Worm (Caenorhabditis elegans) whole organism, L4/young adult: ENCODE measurements around the gene Y46B2A.3.
"Not testable (repeated sequence)": the region's sequence is repeated elsewhere in the genome, so short reads cannot be mapped to it uniquely, and the experiment has no call there.

Source experiments
- W03F9.2 ChIP-seq: fragments of 150-350 bp; optimal IDR thresholded peaks from 2 replicates; lab custom pipeline; 2014; ENCODE audit warnings: missing biosample characterization, missing genetic modification characterization
- dao-5 ChIP-seq: sonication (generic microtip); optimal IDR thresholded peaks from 2 replicates; lab custom pipeline; 2016; ENCODE audit warnings: missing genotype, missing genetic modification characterization, moderate library complexity, missing compliant biosample characterization
- him-1 ChIP-seq: sonication (generic microtip); optimal IDR thresholded peaks from 2 replicates; lab custom pipeline; 2016; ENCODE audit warnings: missing genotype, missing genetic modification reagents, missing genetic modification characterization, missing compliant biosample characterization

Gene Y46B2A.3

DNA sequence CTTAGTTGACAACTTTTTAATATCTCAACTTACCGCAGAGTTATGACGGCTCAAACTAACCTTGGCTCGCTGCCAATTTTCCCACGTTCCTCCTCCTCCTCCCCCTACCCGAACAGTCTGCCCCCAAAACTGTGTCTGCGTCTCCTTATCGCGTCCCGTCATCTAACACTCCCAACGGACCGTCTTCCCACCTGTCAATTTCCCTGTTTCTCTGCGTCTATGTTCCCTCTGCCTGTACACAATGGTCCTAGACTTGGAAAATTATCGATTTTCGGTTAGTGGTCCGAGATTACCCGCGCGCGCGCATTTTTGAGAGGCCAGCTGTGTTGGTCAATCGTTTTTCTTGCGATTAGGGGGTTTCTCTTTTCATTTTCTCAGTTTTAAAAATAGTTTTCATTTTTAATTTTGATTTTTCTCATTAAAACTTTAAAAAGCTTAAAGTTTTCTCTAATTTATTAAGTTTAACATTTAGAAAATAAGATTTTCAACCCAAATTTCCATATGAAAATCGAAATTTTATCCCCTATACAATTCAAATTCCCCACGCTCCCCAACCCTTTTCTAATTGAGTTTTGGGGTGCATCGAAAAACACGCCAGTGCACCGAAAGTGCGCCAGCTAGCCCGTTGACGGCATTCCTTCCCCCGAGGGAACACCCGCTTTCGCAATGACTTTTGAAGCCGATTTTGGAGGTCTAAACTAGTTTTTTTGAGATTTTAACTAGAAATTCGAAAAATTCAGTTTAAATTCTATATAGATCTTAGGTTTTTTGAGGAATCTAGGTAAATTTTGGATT is 6.5 kb upstream of the Y46B2A.3 start, which contains the start of gene alg-2:
Gene alg-2 (plus strand): TSS at position 220 of the 795 bp plus-strand sequence.
- TF ChIP-seq W03F9.2 (no peak), dao-5 (tag; lab: Kevin White, UChicago) (no peak), him-1 (tag; lab: Kevin White, UChicago) (no peak)

DNA sequence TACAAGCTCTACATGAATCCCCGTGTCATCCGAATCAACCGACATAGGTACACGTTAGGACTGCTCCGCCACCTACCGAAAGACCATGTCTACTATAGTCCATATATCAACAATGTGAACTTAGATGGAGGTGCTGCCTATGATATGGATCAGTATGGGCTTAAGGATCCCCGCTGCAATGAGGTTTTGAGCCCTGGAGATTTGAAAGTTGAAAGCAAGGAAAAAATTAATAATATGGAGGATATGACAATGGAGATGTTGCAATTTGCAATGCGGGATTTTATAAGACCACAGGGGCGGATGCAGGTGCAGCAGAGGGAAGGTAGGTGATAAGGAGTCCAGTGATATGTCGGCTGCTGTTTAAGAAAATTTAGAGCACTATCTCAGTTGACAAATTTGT is 2.6 kb upstream of the Y46B2A.3 start:
- TF ChIP-seq W03F9.2 (no peak), him-1 (tag; lab: Kevin White, UChicago) (no peak), dao-5 (tag; lab: Kevin White, UChicago) (no peak)

DNA sequence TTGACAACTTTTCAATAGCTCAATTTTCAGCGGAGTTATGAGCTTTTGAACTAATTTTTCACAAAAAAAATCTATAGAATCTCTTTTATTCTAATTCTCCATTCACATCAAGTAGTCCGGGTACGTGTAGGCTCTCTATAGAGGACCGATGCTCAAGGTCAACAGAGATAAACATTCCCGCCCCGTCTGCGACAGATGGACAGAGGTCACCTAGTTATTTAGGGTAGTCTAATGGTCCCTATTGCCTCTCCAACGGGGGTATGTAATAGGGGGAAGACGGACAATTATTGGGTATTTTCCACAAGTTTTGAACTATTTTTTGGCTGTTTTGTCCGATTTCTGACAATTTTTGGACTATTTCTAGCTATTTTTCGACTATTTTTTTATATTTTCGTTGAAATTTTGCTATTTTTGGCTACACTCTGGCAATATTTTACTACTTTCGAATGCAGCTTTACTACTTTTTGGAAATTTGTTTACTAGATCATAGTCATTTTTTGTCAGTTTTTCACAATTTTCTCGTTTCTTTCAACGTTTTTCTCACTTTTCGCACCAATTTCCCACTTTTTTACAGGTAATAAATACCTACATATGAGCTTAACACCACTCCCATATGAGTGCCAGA is 1.7 kb upstream of the Y46B2A.3 start, which contains the start of gene fbxc-51:
Gene fbxc-51 (plus strand): TSS at position 575 of the 625 bp plus-strand sequence.
- no peak for TF ChIP-seq W03F9.2
- no peak for TF ChIP-seq dao-5 (tag; lab: Kevin White, UChicago)
- no peak for TF ChIP-seq him-1 (tag; lab: Kevin White, UChicago)

DNA sequence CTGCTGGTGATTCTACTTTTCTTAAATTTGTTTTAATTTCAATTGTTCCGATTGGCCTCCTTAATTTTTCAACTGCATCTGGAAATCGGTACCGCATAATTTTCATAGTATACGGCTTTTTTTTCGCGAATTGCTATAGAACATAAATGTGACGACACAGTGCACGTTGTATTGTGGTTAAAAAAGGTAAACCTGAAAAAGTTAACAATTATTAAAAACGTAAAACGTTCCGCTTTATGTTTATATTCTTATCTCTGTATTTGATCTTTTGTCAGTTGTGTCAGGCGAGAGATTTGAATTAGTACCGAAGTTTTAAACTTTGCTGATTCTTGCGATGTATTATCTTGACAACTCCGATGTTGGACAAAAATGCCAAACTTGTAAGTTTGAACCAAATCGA is 5.1 kb downstream of the Y46B2A.3 start, which contains the start of gene Y46B2A.4:
Gene Y46B2A.4 (plus strand): TSS at position 301 of the 400 bp plus-strand sequence.
- TF ChIP-seq him-1 (tag; lab: Kevin White, UChicago) = no peak
- TF ChIP-seq dao-5 (tag; lab: Kevin White, UChicago) = no peak
- no peak for TF ChIP-seq W03F9.2

DNA sequence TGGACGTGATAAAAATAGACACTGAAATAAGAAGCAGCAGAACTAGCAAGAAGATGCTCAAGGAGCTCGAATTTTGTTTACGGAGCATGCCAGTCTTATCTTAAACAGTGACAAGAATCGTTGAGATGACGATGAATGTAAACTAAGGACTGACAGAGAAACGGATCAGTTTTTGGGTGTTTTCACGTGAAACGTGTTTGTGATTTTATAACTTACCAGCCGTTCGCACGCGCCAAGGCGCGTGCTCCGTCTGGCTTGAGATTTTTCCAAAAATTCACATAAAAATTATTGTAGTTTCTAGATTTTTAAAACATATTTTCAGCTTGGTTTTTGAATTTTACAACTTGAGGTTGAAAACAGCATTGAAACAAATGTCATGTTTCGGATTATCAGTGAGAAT is 16.1 kb downstream of the Y46B2A.3 start, which contains the start of gene F28A10.5:
Gene F28A10.5 (minus strand): TSS at position 101 of the 400 bp plus-strand sequence.
- not testable (repeated sequence) for TF ChIP-seq W03F9.2; dao-5 (tag; lab: Kevin White, UChicago); him-1 (tag; lab: Kevin White, UChicago)

DNA sequence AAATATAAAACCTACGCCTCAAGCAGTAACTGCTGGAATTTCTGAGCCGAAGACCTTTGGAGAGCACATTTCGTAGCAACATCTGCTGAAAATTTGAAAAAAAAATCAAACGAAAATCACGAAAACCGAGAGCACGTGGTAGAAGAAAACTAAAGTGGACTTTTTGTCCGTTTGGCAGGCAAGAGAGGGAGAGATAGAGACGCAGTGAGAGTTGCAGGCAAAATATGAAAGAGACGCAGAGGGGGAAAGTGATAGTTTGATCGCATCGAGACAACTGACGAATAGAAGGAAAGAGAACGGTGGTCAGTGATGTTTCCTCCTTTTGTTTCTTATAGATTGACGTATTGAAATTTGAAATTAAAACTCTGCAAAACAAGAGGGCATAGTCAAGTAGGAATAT is 18.2 kb downstream of the Y46B2A.3 start, which contains the start of the genes acdh-9 and F28A10.13:
Gene acdh-9 (minus strand): TSS at position 85 of the 400 bp plus-strand sequence.
Gene F28A10.13 (plus strand): TSS at position 294 of the 400 bp plus-strand sequence.
- TF ChIP-seq W03F9.2 (no peak), him-1 (tag; lab: Kevin White, UChicago) (no peak), dao-5 (tag; lab: Kevin White, UChicago) (no peak)

DNA sequence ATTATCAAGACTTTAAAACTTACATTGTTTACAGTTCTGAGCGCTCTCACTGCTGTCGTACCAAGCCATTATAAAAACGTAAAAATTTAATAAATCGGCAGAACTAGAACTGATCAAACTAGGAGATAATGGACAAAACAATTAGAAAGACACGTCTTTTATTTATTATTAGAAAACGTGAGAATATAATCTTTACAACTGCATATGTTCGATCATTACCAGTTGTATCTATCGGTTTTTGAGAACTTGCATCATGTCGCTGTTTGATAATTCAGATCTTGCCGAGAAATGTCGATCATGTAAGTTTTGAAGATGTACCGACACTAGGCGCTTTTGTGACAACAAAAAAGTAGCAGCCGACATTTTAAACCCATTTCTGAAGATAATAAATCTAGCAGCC is 21.1 kb downstream of the Y46B2A.3 start, which contains the start of gene F28A10.7:
Gene F28A10.7 (minus strand): TSS at position 101 of the 400 bp plus-strand sequence.
- TF ChIP-seq W03F9.2 = no peak
- TF ChIP-seq him-1 (tag; lab: Kevin White, UChicago) = no peak
- no peak for TF ChIP-seq dao-5 (tag; lab: Kevin White, UChicago)

DNA sequence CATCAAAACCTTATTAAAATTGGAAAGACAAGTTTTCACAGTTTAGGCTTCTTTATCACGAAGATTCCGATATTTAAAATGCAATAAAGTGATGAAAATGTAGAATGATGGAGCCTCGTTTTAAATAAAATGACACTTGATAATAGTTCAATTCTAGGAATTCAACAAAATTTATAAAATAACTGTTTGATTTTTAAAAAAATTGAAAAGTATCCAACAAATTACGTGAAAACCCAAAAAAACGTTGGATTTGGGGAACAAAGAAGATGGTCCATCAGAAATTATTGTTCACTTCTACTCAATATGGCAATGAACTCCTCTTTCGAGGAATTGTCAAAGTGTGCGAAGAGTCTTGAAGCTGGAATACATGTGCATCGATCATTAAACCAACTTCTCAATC is 22.7 kb downstream of the Y46B2A.3 start, which contains the start of gene F28A10.4:
Gene F28A10.4 (plus strand): TSS at position 301 of the 400 bp plus-strand sequence.
- no peak for TF ChIP-seq W03F9.2
- no peak for TF ChIP-seq dao-5 (tag; lab: Kevin White, UChicago)
- TF ChIP-seq him-1 (tag; lab: Kevin White, UChicago) = no peak

DNA sequence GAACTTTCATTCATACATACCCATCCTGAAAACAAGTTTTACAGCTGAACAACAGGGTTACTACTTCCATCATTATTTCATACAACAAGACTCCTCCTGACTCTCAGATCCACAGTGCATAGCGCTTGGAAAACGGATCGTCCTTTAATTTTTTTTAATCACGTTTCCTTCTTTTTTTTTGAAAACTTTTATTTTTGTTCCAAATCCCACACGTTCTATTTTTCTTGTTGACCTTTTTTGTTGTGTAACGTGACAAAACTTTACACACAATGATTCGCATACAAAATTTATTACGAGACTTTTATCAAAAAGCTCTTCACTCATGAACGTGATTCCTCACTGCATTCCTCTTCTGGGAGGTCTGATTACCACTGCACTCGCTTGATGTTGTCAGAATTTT is 26.6 kb downstream of the Y46B2A.3 start, which contains the start of gene clc-33:
Gene clc-33 (plus strand): TSS at position 301 of the 400 bp plus-strand sequence.
- no peak for TF ChIP-seq dao-5 (tag; lab: Kevin White, UChicago)
- TF ChIP-seq W03F9.2 = no peak
- TF ChIP-seq him-1 (tag; lab: Kevin White, UChicago) = no peak

DNA sequence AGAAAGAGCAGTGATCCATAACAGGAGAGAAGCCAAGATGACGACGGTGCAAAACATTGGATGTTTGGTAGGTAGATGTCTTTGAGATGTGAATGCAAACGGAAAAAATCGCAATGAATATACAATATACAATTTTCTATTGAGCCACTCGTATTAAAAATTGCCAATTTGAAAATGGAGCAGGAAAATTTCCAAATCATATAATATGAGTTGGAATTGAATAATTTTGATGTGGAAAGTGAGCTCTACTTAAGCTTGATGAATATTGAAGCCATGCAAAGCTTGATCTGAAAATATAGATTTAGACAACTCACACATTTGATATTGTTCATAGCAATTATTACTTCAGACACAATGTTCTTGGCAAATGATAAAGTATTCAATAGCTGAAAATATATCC is 28.3 kb downstream of the Y46B2A.3 start, which contains the start of gene F28A10.8:
Gene F28A10.8 (minus strand): TSS at position 101 of the 400 bp plus-strand sequence.
- TF ChIP-seq him-1 (tag; lab: Kevin White, UChicago) (no peak), W03F9.2 (no peak), dao-5 (tag; lab: Kevin White, UChicago) (no peak)

DNA sequence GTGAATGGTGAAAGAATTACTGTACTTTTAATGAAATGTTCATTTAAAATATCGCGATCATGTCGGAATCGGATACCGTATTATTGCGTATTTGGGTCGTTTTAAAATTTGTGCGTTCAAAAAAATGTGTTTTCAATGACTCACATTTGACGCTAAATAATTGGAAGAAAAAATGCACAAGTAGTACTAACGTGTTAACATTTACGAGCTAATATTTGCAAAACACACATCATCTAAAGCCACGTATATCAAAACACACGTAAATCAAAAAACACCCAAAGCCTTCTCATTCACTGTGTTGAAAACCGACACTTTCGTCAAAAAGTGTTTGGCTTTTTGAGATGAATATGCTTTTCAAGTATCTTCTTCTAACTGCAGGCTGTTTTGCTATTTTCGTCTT is 41.2 kb downstream of the Y46B2A.3 start, which contains the start of gene F28A10.1:
Gene F28A10.1 (plus strand): TSS at position 301 of the 400 bp plus-strand sequence.
- TF ChIP-seq dao-5 (tag; lab: Kevin White, UChicago) = no peak
- TF ChIP-seq him-1 (tag; lab: Kevin White, UChicago) = no peak
- no peak for TF ChIP-seq W03F9.2

DNA sequence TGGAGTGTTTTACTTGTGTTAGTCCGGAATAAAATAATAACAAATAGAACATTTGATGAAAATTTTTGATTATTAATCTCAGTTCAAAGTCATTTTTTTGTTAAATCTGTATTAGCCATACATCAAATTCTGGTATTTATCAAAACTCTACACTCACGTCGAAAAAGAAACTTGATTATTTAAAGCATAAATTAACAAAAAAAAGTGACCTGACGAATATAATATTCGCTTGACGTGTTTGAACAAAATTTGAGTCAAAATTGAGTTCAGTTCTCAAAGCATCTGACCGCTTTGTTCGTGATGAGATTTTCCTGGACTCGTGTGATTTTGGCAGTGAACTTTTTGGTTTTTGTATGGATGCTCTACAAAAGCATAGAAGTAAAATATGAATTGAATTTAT is 43.2 kb downstream of the Y46B2A.3 start, which contains the start of gene F46F5.10:
Gene F46F5.10 (plus strand): TSS at position 301 of the 400 bp plus-strand sequence.
- TF ChIP-seq him-1 (tag; lab: Kevin White, UChicago) = no peak
- TF ChIP-seq dao-5 (tag; lab: Kevin White, UChicago) = no peak
- TF ChIP-seq W03F9.2 = no peak

DNA sequence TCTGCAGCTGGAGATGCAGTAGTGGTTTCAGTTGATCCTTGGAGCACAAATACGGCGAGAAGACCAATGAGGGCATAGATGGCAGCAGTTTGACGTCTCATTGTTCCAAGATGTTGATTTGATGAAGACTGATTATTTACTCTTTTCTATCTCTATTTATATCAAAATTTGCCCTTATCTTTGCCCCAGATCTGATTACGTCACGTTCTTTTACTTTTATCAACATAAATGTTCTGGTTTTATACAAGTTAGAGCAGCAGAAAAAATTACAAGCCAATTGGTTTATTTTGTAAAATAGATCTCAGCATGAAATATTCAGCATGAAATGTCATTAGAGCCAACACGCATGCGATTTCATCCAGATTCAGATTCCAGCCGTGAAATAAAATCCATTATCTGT is 44.0 kb downstream of the Y46B2A.3 start, which contains the start of gene msrp-4:
Gene msrp-4 (minus strand): TSS at position 101 of the 400 bp plus-strand sequence.
- TF ChIP-seq him-1 (tag; lab: Kevin White, UChicago); dao-5 (tag; lab: Kevin White, UChicago); W03F9.2: not testable (repeated sequence)
